Worm (Caenorhabditis elegans) whole organism, L4 larva: ENCODE results near the gene ram-2.

Source experiments
- R02D3.7 ChIP-seq: fragments of 150-350 bp; sonication (generic microtip); optimal IDR thresholded peaks from 3 replicates; lab custom pipeline; 2014; ENCODE audit warnings: missing biosample characterization, missing genetic modification characterization
- dmd-6 ChIP-seq: fragments of 200-800 bp; sonication (Bioruptor generic); IDR thresholded peaks from 2 replicates; pipeline ENCODE4 v1.3.6; 2022; ENCODE audit warnings: missing genetic modification reagents, missing genetic modification characterization, missing compliant biosample characterization
- dpl-1 ChIP-seq: fragments of 150-350 bp; optimal IDR thresholded peaks from 2 replicates; lab custom pipeline; 2014; ENCODE audit warnings: missing biosample characterization, missing genetic modification reagents, missing genetic modification characterization
- egl-27 ChIP-seq: sonication (generic microtip); optimal IDR thresholded peaks from 3 replicates; lab custom pipeline; 2017; ENCODE audit warnings: missing biosample characterization, missing genetic modification reagents, missing genetic modification characterization
- lsy-2 ChIP-seq, 2 experiments: fragments of 150-350 bp in 1 of 2; sonication (generic microtip) in 1 of 2; optimal IDR thresholded peaks; 2 replicates each; lab custom pipeline; 2014 to 2017; ENCODE audit warnings: missing biosample characterization in 2 of 2, missing genetic modification characterization in 2 of 2
- mdl-1 ChIP-seq, 2 experiments: fragments of 150-350 bp in 1 of 2; sonication (generic microtip) in 1 of 2; optimal IDR thresholded peaks; 2 replicates each; lab custom pipeline; 2014 to 2017; ENCODE audit warnings: missing biosample characterization in 2 of 2, missing genetic modification characterization in 2 of 2
- rbr-2 ChIP-seq: sonication (generic microtip); optimal IDR thresholded peaks from 2 replicates; lab custom pipeline; 2016; ENCODE audit warnings: missing genotype, missing genetic modification characterization, missing compliant biosample characterization
- skn-1 ChIP-seq: fragments of 150-350 bp; optimal IDR thresholded peaks from 2 replicates; lab custom pipeline; 2014; ENCODE audit warnings: missing biosample characterization, missing genetic modification characterization
- zag-1 ChIP-seq: fragments of 150-350 bp; optimal IDR thresholded peaks from 2 replicates; lab custom pipeline; 2014; ENCODE audit warnings: missing biosample characterization, missing genetic modification characterization
- ztf-7 ChIP-seq: fragments of 150-350 bp; optimal IDR thresholded peaks from 2 replicates; lab custom pipeline; 2014; ENCODE audit warnings: missing biosample characterization, missing genetic modification characterization

ce11 chrII:10993607-10994229 is 23.0 kb downstream of the ram-2 start:
- TF ChIP-seq egl-27 (tag; lab: Kevin White, UChicago) = no peak
- no peak for TF ChIP-seq skn-1 (tag; lab: Kevin White, UChicago)
- no peak for TF ChIP-seq rbr-2
- TF ChIP-seq lsy-2 (tag; optimal IDR thresholded peaks at IDR 0.05; lab: Kevin White, UChicago) = no peak
- TF ChIP-seq mdl-1 (tag; optimal IDR thresholded peaks at IDR 0.05; lab: Kevin White, UChicago) = no peak
- no peak for TF ChIP-seq zag-1
- TF ChIP-seq dmd-6 (GFP tag; lab: Robert Waterston, UW) = no peak
- no peak for TF ChIP-seq ztf-7
- no peak for TF ChIP-seq dpl-1 (GFP tag; lab: Kevin White, UChicago)
- no peak for TF ChIP-seq R02D3.7 (tag; lab: Kevin White, UChicago)
